Fruit fly (Drosophila melanogaster) whole organism, pupa: ENCODE data around the gene CG31533.

ENCODE experiments used
- CG10348 ChIP-seq: fragments of 200-800 bp; sonication (Bioruptor generic); IDR thresholded peaks from 2 replicates; pipeline ENCODE4 v1.3.6; 2022; ENCODE audit warnings: missing biosample characterization, missing genetic modification characterization
- CG12605 ChIP-seq: fragments of 200-800 bp; sonication (Bioruptor generic); IDR thresholded peaks from 2 replicates; pipeline ENCODE4 v1.3.6; 2022; ENCODE audit warnings: missing biosample characterization, missing genetic modification characterization
- CG13204 ChIP-seq: fragments of 200-800 bp; sonication (Bioruptor generic); optimal IDR thresholded peaks from 2 replicates; lab custom pipeline; 2018; ENCODE audit warnings: missing biosample characterization, mild to moderate bottlenecking, missing genetic modification characterization, moderate library complexity
- CG14655 ChIP-seq: fragments of 200-800 bp; sonication (Bioruptor generic); optimal IDR thresholded peaks from 3 replicates; lab custom pipeline; 2017; ENCODE audit warnings: mild to moderate bottlenecking, missing biosample characterization, missing genetic modification reagents, missing genetic modification characterization
- CG15710 ChIP-seq: fragments of 200-800 bp; sonication (Bioruptor generic); optimal IDR thresholded peaks from 2 replicates; lab custom pipeline; 2018; ENCODE audit warnings: missing biosample characterization, mild to moderate bottlenecking, missing genetic modification characterization, moderate library complexity
- CG17806 ChIP-seq: fragments of 200-800 bp; sonication (Bioruptor generic); optimal IDR thresholded peaks from 2 replicates; lab custom pipeline; 2018; ENCODE audit warnings: missing biosample characterization, mild to moderate bottlenecking, missing genetic modification characterization, moderate library complexity
- CG32121 ChIP-seq: fragments of 200-800 bp; sonication (Bioruptor generic); IDR thresholded peaks from 2 replicates; pipeline ENCODE4 v1.3.6; 2022; ENCODE audit warnings: missing biosample characterization, missing genetic modification characterization
- CG34367 ChIP-seq: fragments of 200-800 bp; sonication (Bioruptor generic); optimal IDR thresholded peaks from 2 replicates; lab custom pipeline; 2018; ENCODE audit warnings: missing biosample characterization, mild to moderate bottlenecking, missing genetic modification characterization
- CG4496 ChIP-seq: fragments of 200-800 bp; sonication (Bioruptor generic); IDR thresholded peaks from 3 replicates; pipeline ENCODE4 v1.3.6; 2022; ENCODE audit warnings: missing biosample characterization, missing genetic modification characterization
- CG8159 ChIP-seq: fragments of 200-800 bp; sonication (Bioruptor generic); optimal IDR thresholded peaks from 3 replicates; lab custom pipeline; 2018; ENCODE audit warnings: missing biosample characterization, mild to moderate bottlenecking, missing genetic modification characterization, moderate library complexity
- CG8301 ChIP-seq: fragments of 200-800 bp; sonication (Bioruptor generic); optimal IDR thresholded peaks from 2 replicates; lab custom pipeline; 2018; ENCODE audit warnings: missing biosample characterization, mild to moderate bottlenecking, missing genetic modification characterization
- CG9948 ChIP-seq: fragments of 200-800 bp; sonication (Bioruptor generic); optimal IDR thresholded peaks from 2 replicates; lab custom pipeline; 2018; ENCODE audit warnings: missing biosample characterization, mild to moderate bottlenecking, missing genetic modification characterization, moderate library complexity
- D1 ChIP-seq: fragments of 200-800 bp; sonication (Bioruptor generic); optimal IDR thresholded peaks from 2 replicates; lab custom pipeline; 2018; ENCODE audit warnings: missing biosample characterization, mild to moderate bottlenecking, missing genetic modification characterization, moderate library complexity
- EcR ChIP-seq: fragments of 200-800 bp; sonication (Bioruptor generic); optimal IDR thresholded peaks from 3 replicates; lab custom pipeline; 2019; ENCODE audit warnings: missing biosample characterization, missing genetic modification characterization, mild to moderate bottlenecking, moderate library complexity, missing genetic modification reagents
- Ets98B ChIP-seq: fragments of 200-800 bp; sonication (Bioruptor generic); IDR thresholded peaks from 2 replicates; pipeline ENCODE4 v1.3.6; 2022; ENCODE audit warnings: missing biosample characterization, missing genetic modification characterization
- Pif1A ChIP-seq: fragments of 200-800 bp; sonication (Bioruptor generic); optimal IDR thresholded peaks from 3 replicates; lab custom pipeline; 2016; ENCODE audit warnings: missing biosample characterization, missing genetic modification characterization
- Pif1B ChIP-seq: fragments of 200-800 bp; sonication (Bioruptor generic); optimal IDR thresholded peaks from 3 replicates; lab custom pipeline; 2016; ENCODE audit warnings: missing biosample characterization, missing genetic modification characterization
- Snoo ChIP-seq: fragments of 200-800 bp; sonication (Bioruptor generic); optimal IDR thresholded peaks from 3 replicates; lab custom pipeline; 2017; ENCODE audit warnings: missing biosample characterization, mild to moderate bottlenecking, missing genetic modification characterization, inconsistent platforms
- fd96Ca ChIP-seq: fragments of 200-800 bp; sonication (Bioruptor generic); IDR thresholded peaks from 3 replicates; pipeline ENCODE4 v1.3.6; 2022; ENCODE audit warnings: missing biosample characterization, missing genetic modification characterization
- gl ChIP-seq: fragments of 200-800 bp; sonication (Bioruptor generic); optimal IDR thresholded peaks from 2 replicates; lab custom pipeline; 2018; ENCODE audit warnings: missing biosample characterization, mild to moderate bottlenecking, missing genetic modification characterization
- rn ChIP-seq: fragments of 200-800 bp; sonication (Bioruptor generic); IDR thresholded peaks from 2 replicates; pipeline ENCODE4 v1.3.6; 2022; ENCODE audit warnings: missing biosample characterization, missing genetic modification characterization

CG31533 gene

dm6 chr3R:14151840-14152239, 5.4 kb downstream of the CG31533 start, which contains the start of gene CG14355:
CG14355 (minus strand) TSS chr3R:14151940.
- TF ChIP-seq Pif1B (no peak), CG32121 (GFP tag; lab: Robert Waterston, UW) (no peak), CG9948 (no peak), EcR (no peak), CG15710 (tag; lab: Kevin White, UChicago) (no peak), gl (tag; lab: Kevin White, UChicago) (no peak)
- TF ChIP-seq, all 21 proteins: peak for 0

- TF ChIP-seq Pif1B = no peak
- TF ChIP-seq CG12605 (GFP tag; lab: Robert Waterston, UW) = peak; percentile 52; the same call in 1 of the 2 replicates
- TF ChIP-seq, all 21 proteins: peak for 1
These were observed 16.3 kb downstream of the CG31533 start for dm6 chr3R:14140912-14141311.

- TF ChIP-seq CG34367 (tag; lab: Kevin White, UChicago) (no peak), CG10348 (GFP tag; lab: Robert Waterston, UW) (no peak), CG4496 (GFP tag; lab: Robert Waterston, UW) (no peak), CG12605 (GFP tag; lab: Robert Waterston, UW) (no peak), Snoo (tag; lab: Kevin White, UChicago) (no peak), EcR (no peak)
These were observed 25.3 kb downstream of the CG31533 start, which contains the start of gene CG14356 for dm6 chr3R:14131972-14132371. CG14356 (minus strand) TSS chr3R:14132072.

dm6 chr3R:14125479-14126121, 31.6 kb downstream of the CG31533 start, which contains the start of the genes 140up and Polr2B:
140up (minus strand) TSS chr3R:14125548.
Polr2B (plus strand) TSS chr3R:14125791.
- TF ChIP-seq CG14655 = no peak
- TF ChIP-seq Pif1B = peak; percentile 80
- peak; percentile 85 for TF ChIP-seq Ets98B (GFP tag; lab: Robert Waterston, UW)
- TF ChIP-seq fd96Ca = peak; percentile 65
- TF ChIP-seq CG34367 (tag; lab: Kevin White, UChicago) = peak; percentile 84
- peak; percentile 88 for TF ChIP-seq CG9948
- TF ChIP-seq CG4496 (GFP tag; lab: Robert Waterston, UW) = peak; percentile 89
- peak; percentile 91 for TF ChIP-seq CG15710 (tag; lab: Kevin White, UChicago)
- TF ChIP-seq CG17806 (tag; lab: Kevin White, UChicago) = peak; percentile 82
- TF ChIP-seq CG32121 (GFP tag; lab: Robert Waterston, UW) = peak; percentile 90
- peak; percentile 46 for TF ChIP-seq gl (tag; lab: Kevin White, UChicago)
- TF ChIP-seq Snoo (tag; lab: Kevin White, UChicago) = peak; percentile 83
- peak; percentile 41; the same call in 1 of the 2 replicates for TF ChIP-seq CG12605 (GFP tag; lab: Robert Waterston, UW)
- peak; percentile 91 for TF ChIP-seq CG8159 (tag; lab: Kevin White, UChicago)
- TF ChIP-seq D1 = peak; percentile 89
- TF ChIP-seq CG10348 (GFP tag; lab: Robert Waterston, UW) = peak; percentile 52
- TF ChIP-seq EcR = no peak
- peak; percentile 69 for TF ChIP-seq Pif1A
- peak; percentile 85 for TF ChIP-seq rn
- no peak for TF ChIP-seq CG13204 (GFP tag; lab: Kevin White, UChicago)
- no peak for TF ChIP-seq CG8301 (tag; lab: Kevin White, UChicago)
- TF ChIP-seq, all 21 proteins: peak for 17

- TF ChIP-seq CG17806 (tag; lab: Kevin White, UChicago) = peak; percentile 44
- peak; percentile 30; the same call in 1 of the 2 replicates for TF ChIP-seq CG32121 (GFP tag; lab: Robert Waterston, UW)
- peak; percentile 45 for TF ChIP-seq CG8159 (tag; lab: Kevin White, UChicago)
- TF ChIP-seq Ets98B (GFP tag; lab: Robert Waterston, UW) = peak; percentile 35; the same call in 1 of the 2 replicates
- TF ChIP-seq CG15710 (tag; lab: Kevin White, UChicago) = peak; percentile 47
- TF ChIP-seq D1 = no peak
- TF ChIP-seq EcR = no peak
- peak; percentile 35 for TF ChIP-seq CG9948
- TF ChIP-seq CG4496 (GFP tag; lab: Robert Waterston, UW) = peak; percentile 31; the same call in 1 of the 3 replicates
- no peak for TF ChIP-seq CG13204 (GFP tag; lab: Kevin White, UChicago)
- peak; percentile 29 for TF ChIP-seq CG34367 (tag; lab: Kevin White, UChicago)
These were observed 34.9 kb downstream of the CG31533 start, which contains the start of the genes Abi and twf for dm6 chr3R:14122347-14122812. Abi (minus strand) TSS chr3R:14122420. twf (plus strand) TSS chr3R:14122654.

- TF ChIP-seq Ets98B (GFP tag; lab: Robert Waterston, UW) (no peak), Snoo (tag; lab: Kevin White, UChicago) (no peak), EcR (no peak), fd96Ca (no peak), CG34367 (tag; lab: Kevin White, UChicago) (no peak), CG4496 (GFP tag; lab: Robert Waterston, UW) (no peak), CG12605 (GFP tag; lab: Robert Waterston, UW) (no peak), gl (tag; lab: Kevin White, UChicago) (no peak), CG8301 (tag; lab: Kevin White, UChicago) (no peak), CG14655 (no peak), CG13204 (GFP tag; lab: Kevin White, UChicago) (no peak), CG32121 (GFP tag; lab: Robert Waterston, UW) (no peak), CG10348 (GFP tag; lab: Robert Waterston, UW) (no peak), CG9948 (no peak), rn (no peak), Pif1B (no peak), Pif1A (no peak)
These were observed 38.9 kb downstream of the CG31533 start, which contains the start of gene Kif19A for dm6 chr3R:14118350-14118749. Kif19A (minus strand) TSS chr3R:14118450.
